Worm (Caenorhabditis elegans) whole organism, late embryonic: ENCODE data around the gene srxa-9.

Experiments used
- K02D7.2 ChIP-seq: sonication (generic microtip); optimal IDR thresholded peaks from 2 replicates; lab custom pipeline; 2017; ENCODE audit warnings: mild to moderate bottlenecking, missing genetic modification characterization, missing compliant biosample characterization
- K09A11.1 ChIP-seq: sonication (generic microtip); optimal IDR thresholded peaks from 2 replicates; lab custom pipeline; 2017; ENCODE audit warnings: antibody characterized with exemption, mild to moderate bottlenecking, missing genetic modification characterization, missing compliant biosample characterization; ENCODE audit not compliant: insufficient read depth
- T23F11.4 ChIP-seq: fragments of 200-800 bp; sonication (Bioruptor generic); optimal IDR thresholded peaks from 2 replicates; lab custom pipeline; 2018; ENCODE audit warnings: mild to moderate bottlenecking, missing genetic modification characterization, missing compliant biosample characterization
- ama-1 ChIP-seq: fragments of 150-350 bp; optimal IDR thresholded peaks from 2 replicates; lab custom pipeline; 2014
- ceh-18 ChIP-seq: sonication (generic microtip); optimal IDR thresholded peaks from 2 replicates; lab custom pipeline; 2016; ENCODE audit warnings: missing genetic modification characterization, missing compliant biosample characterization
- ceh-19 ChIP-seq: fragments of 200-800 bp; sonication (Bioruptor generic); optimal IDR thresholded peaks from 2 replicates; lab custom pipeline; 2018; ENCODE audit warnings: mild to moderate bottlenecking, missing genetic modification characterization, missing compliant biosample characterization
- ceh-2 ChIP-seq: sonication (generic microtip); optimal IDR thresholded peaks from 2 replicates; lab custom pipeline; 2016; ENCODE audit warnings: missing genotype, missing genetic modification characterization, missing compliant biosample characterization
- ceh-22 ChIP-seq: sonication (generic microtip); optimal IDR thresholded peaks from 2 replicates; lab custom pipeline; 2017; ENCODE audit warnings: missing biosample characterization, missing genetic modification characterization
- ceh-24 ChIP-seq: sonication (generic microtip); optimal IDR thresholded peaks from 2 replicates; lab custom pipeline; 2016; ENCODE audit warnings: mild to moderate bottlenecking, missing genetic modification characterization, missing compliant biosample characterization
- ceh-34 ChIP-seq: sonication (generic microtip); optimal IDR thresholded peaks from 2 replicates; lab custom pipeline; 2016; ENCODE audit warnings: mild to moderate bottlenecking, missing genetic modification characterization, missing compliant biosample characterization
- ceh-45 ChIP-seq: fragments of 200-800 bp; sonication (Bioruptor generic); IDR thresholded peaks from 2 replicates; pipeline ENCODE4 v1.3.6; 2022; ENCODE audit warnings: missing genetic modification reagents, missing genetic modification characterization, missing compliant biosample characterization
- ceh-48 ChIP-seq: sonication (generic microtip); optimal IDR thresholded peaks from 2 replicates; lab custom pipeline; 2016; ENCODE audit warnings: missing genetic modification characterization, inconsistent platforms, missing compliant biosample characterization
- che-1 ChIP-seq: sonication (generic microtip); optimal IDR thresholded peaks from 2 replicates; lab custom pipeline; 2016; ENCODE audit warnings: mild to moderate bottlenecking, missing genetic modification characterization, missing compliant biosample characterization
- dve-1 ChIP-seq: sonication (generic microtip); optimal IDR thresholded peaks from 2 replicates; lab custom pipeline; 2017; ENCODE audit warnings: antibody characterized with exemption, mild to moderate bottlenecking, missing genetic modification characterization, missing compliant biosample characterization
- elt-2 ChIP-seq: sonication (generic microtip); optimal IDR thresholded peaks from 2 replicates; lab custom pipeline; 2016; ENCODE audit warnings: missing genetic modification reagents, missing genetic modification characterization, missing compliant biosample characterization
- elt-4 ChIP-seq: sonication (generic microtip); optimal IDR thresholded peaks from 2 replicates; lab custom pipeline; 2016; ENCODE audit warnings: missing genetic modification characterization, missing compliant biosample characterization
- fax-1 ChIP-seq: sonication (generic microtip); optimal IDR thresholded peaks from 2 replicates; lab custom pipeline; 2016; ENCODE audit warnings: missing genotype, missing genetic modification characterization, missing compliant biosample characterization
- fkh-10 ChIP-seq: fragments of 150-350 bp; optimal IDR thresholded peaks from 2 replicates; lab custom pipeline; 2014; ENCODE audit warnings: missing biosample characterization, missing genetic modification reagents, missing genetic modification characterization
- fkh-6 ChIP-seq: sonication (generic microtip); optimal IDR thresholded peaks from 2 replicates; lab custom pipeline; 2016; ENCODE audit warnings: missing genetic modification characterization, missing compliant biosample characterization
- hlh-15 ChIP-seq: sonication (generic microtip); optimal IDR thresholded peaks from 2 replicates; lab custom pipeline; 2016; ENCODE audit warnings: missing genetic modification characterization, missing compliant biosample characterization
- hlh-30 ChIP-seq: sonication (generic microtip); optimal IDR thresholded peaks from 2 replicates; lab custom pipeline; 2017; ENCODE audit warnings: antibody characterized with exemption, missing genetic modification characterization, missing compliant biosample characterization; ENCODE audit not compliant: insufficient read depth
- hlh-6 ChIP-seq: sonication (generic microtip); optimal IDR thresholded peaks from 2 replicates; lab custom pipeline; 2016; ENCODE audit warnings: missing genotype, missing genetic modification characterization, missing compliant biosample characterization
- hlh-8 ChIP-seq: sonication (generic microtip); optimal IDR thresholded peaks from 2 replicates; lab custom pipeline; 2016; ENCODE audit warnings: missing genotype, missing genetic modification characterization, missing compliant biosample characterization
- lin-11 ChIP-seq: fragments of 200-800 bp; sonication (Bioruptor generic); optimal IDR thresholded peaks from 2 replicates; lab custom pipeline; 2018; ENCODE audit warnings: mild to moderate bottlenecking, missing genetic modification characterization, missing compliant biosample characterization
- nfya-1 ChIP-seq: sonication (generic microtip); optimal IDR thresholded peaks from 2 replicates; lab custom pipeline; 2017; ENCODE audit warnings: missing genetic modification characterization, mild to moderate bottlenecking, missing compliant biosample characterization, antibody characterized with exemption, moderate library complexity
- npax-4 ChIP-seq: sonication (generic microtip); optimal IDR thresholded peaks from 2 replicates; lab custom pipeline; 2016; ENCODE audit warnings: missing genetic modification characterization, missing compliant biosample characterization
- odd-2 ChIP-seq: sonication (generic microtip); optimal IDR thresholded peaks from 2 replicates; lab custom pipeline; 2017; ENCODE audit warnings: antibody characterized with exemption, mild to moderate bottlenecking, missing genetic modification characterization, missing compliant biosample characterization
- pat-9 ChIP-seq: fragments of 200-800 bp; sonication (Bioruptor generic); optimal IDR thresholded peaks from 2 replicates; lab custom pipeline; 2018; ENCODE audit warnings: mild to moderate bottlenecking, missing genetic modification characterization, moderate library complexity, missing compliant biosample characterization
- pax-1 ChIP-seq: fragments of 150-350 bp; optimal IDR thresholded peaks from 2 replicates; lab custom pipeline; 2014; ENCODE audit warnings: missing biosample characterization, missing genetic modification characterization
- pha-2 ChIP-seq: sonication (generic microtip); optimal IDR thresholded peaks from 2 replicates; lab custom pipeline; 2017; ENCODE audit warnings: mild to moderate bottlenecking, missing genetic modification characterization, missing compliant biosample characterization
- pha-4 ChIP-seq: fragments of 150-350 bp; optimal IDR thresholded peaks from 2 replicates; lab custom pipeline; 2018; ENCODE audit warnings: missing biosample characterization, missing genetic modification reagents, missing genetic modification characterization
- rnt-1 ChIP-seq: sonication (generic microtip); optimal IDR thresholded peaks from 2 replicates; lab custom pipeline; 2016; ENCODE audit warnings: missing genetic modification characterization, missing compliant biosample characterization
- sdc-2 ChIP-seq: sonication (generic microtip); optimal IDR thresholded peaks from 2 replicates; lab custom pipeline; 2016; ENCODE audit warnings: missing genotype, missing genetic modification characterization, missing compliant biosample characterization
- tbx-2 ChIP-seq: sonication (generic microtip); optimal IDR thresholded peaks from 2 replicates; lab custom pipeline; 2016; ENCODE audit warnings: missing genetic modification characterization, missing compliant biosample characterization
- unc-55 ChIP-seq: sonication (generic microtip); optimal IDR thresholded peaks from 2 replicates; lab custom pipeline; 2017; ENCODE audit warnings: missing biosample characterization, missing genetic modification reagents, missing genetic modification characterization
- ztf-16 ChIP-seq: sonication (generic microtip); optimal IDR thresholded peaks from 2 replicates; lab custom pipeline; 2017; ENCODE audit warnings: missing genetic modification characterization, missing compliant biosample characterization

Gene srxa-9

DNA sequence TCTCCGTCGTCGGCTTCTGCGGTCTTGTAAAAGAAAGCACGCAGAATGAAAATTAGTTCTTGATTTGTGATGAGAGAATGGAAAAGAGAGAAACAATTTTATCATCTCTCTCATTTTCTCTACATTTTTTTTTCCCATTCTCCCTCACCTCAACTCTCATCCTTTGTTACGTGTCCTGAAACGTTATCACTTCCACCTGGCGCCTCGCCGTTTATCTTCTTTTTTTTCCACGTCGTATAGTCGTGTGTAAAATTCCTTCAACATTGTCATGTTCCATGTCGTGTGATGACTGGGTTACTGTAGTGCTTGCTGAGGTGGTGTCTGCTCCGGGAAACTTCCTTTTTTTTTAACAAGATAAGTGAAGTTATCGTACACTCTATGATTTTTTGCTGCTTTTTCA is 32.7 kb downstream of the srxa-9 start:
- TF ChIP-seq hlh-6 (tag; lab: Kevin White, UChicago) (no peak), tbx-2 (tag; lab: Kevin White, UChicago) (no peak), elt-2 (tag; lab: Kevin White, UChicago) (no peak), hlh-15 (tag; lab: Kevin White, UChicago) (no peak), K09A11.1 (tag; lab: Kevin White, UChicago) (no peak), ztf-16 (tag; lab: Kevin White, UChicago) (no peak), fax-1 (tag; lab: Kevin White, UChicago) (no peak), dve-1 (tag; lab: Kevin White, UChicago) (no peak), ceh-24 (tag; lab: Kevin White, UChicago) (no peak), pha-2 (tag; lab: Kevin White, UChicago) (no peak), pax-1 (tag; lab: Kevin White, UChicago) (no peak), T23F11.4 (GFP tag; lab: Kevin White, UChicago) (no peak), sdc-2 (tag; lab: Kevin White, UChicago) (no peak), elt-4 (tag; lab: Kevin White, UChicago) (no peak)

DNA sequence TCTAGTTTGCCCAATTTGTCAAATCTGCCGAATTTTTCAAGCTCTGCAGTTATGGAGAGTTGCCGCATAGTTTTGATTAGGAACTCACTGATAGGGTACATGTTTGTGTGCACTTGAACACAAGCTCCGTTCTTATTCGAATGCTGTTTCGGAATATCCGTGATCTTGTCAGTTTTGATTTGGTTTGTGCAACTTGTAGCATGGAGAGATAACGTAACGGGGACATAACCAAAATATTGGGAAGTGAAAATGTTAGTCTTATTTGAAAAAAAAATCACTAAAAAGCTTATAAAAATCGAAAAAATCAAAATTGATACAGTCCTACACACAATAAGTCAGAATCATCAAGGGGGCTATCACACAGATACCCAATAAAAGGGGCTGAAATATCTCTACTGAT is 35.2 kb downstream of the srxa-9 start, which contains the start of gene Y7A5A.24:
TSS of gene Y7A5A.24 (minus strand) at position 101 of the 400 bp plus-strand sequence.
- TF ChIP-seq fkh-6 (tag; lab: Kevin White, UChicago) (no peak), lin-11 (tag; lab: Kevin White, UChicago) (no peak), dve-1 (tag; lab: Kevin White, UChicago) (no peak), ceh-19 (GFP tag; lab: Kevin White, UChicago) (no peak), rnt-1 (no peak), unc-55 (GFP tag; lab: Kevin White, UChicago) (no peak), ceh-18 (no peak), pat-9 (tag; lab: Kevin White, UChicago) (no peak), ceh-24 (tag; lab: Kevin White, UChicago) (no peak)

DNA sequence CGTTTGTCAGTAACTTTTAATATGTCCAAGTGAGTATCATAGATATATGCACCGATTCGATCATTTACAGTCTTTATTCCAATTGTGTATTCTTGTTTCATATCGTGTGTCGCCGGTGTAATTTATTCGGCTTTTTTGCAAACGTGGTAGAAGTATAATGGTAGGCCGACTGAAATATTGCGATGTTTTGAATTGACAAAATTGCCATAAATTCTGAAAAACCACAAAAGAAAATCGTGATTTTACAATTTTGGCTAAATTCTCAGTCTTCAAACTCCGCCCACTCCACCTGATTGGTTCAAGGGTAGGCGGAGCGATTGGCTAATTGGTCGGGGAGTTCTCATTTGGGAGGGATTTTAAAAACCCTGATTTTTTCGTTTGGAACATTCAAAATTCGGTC is 37.8 kb downstream of the srxa-9 start, which contains the start of gene Y7A5A.3:
TSS of gene Y7A5A.3 (minus strand) at position 101 of the 400 bp plus-strand sequence.
- TF ChIP-seq nfya-1 (tag; lab: Kevin White, UChicago): no peak
- TF ChIP-seq pat-9 (tag; lab: Kevin White, UChicago): no peak
- TF ChIP-seq che-1 (tag; lab: Kevin White, UChicago): no peak
- TF ChIP-seq hlh-30 (tag; lab: Kevin White, UChicago): no peak
- TF ChIP-seq ceh-22: no peak
- no peak for TF ChIP-seq ceh-48 (tag; lab: Kevin White, UChicago)
- TF ChIP-seq T23F11.4 (GFP tag; lab: Kevin White, UChicago): no peak
- TF ChIP-seq hlh-8: no peak
- no peak for TF ChIP-seq odd-2 (tag; lab: Kevin White, UChicago)
- no peak for TF ChIP-seq ceh-2 (tag; lab: Kevin White, UChicago)
- no peak for TF ChIP-seq K02D7.2 (tag; lab: Kevin White, UChicago)
- no peak for TF ChIP-seq tbx-2 (tag; lab: Kevin White, UChicago)
- TF ChIP-seq ama-1 (lab: Kevin White, UChicago): no peak
- no peak for TF ChIP-seq ceh-45 (GFP tag; lab: Robert Waterston, UW)

DNA sequence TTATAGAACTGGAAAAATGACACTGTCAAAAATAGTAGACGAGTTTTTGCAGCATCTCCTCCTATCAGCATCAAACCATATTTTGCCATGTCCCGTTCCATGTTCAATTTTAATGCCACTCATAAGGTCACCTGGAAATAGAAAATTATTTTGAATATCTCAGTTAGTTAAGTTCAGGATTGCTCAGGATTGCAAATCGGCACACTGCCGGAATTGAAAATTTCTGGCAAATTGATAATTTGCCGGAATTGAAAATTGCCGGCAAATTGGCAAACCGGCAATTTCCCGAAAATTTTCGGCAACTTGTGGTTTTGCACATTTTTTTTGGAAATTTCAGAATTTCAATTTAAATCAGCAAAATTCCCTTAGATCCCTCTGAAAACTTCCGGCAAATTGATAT is 39.9 kb downstream of the srxa-9 start, which contains the start of gene Y7A5A.5:
TSS of gene Y7A5A.5 (minus strand) at position 101 of the 400 bp plus-strand sequence.
- TF ChIP-seq ceh-34 (tag; lab: Kevin White, UChicago): no peak
- no peak for TF ChIP-seq ztf-16 (tag; lab: Kevin White, UChicago)
- no peak for TF ChIP-seq fax-1 (tag; lab: Kevin White, UChicago)
- no peak for TF ChIP-seq ceh-45 (GFP tag; lab: Robert Waterston, UW)
- no peak for TF ChIP-seq npax-4 (tag; lab: Kevin White, UChicago)
- no peak for TF ChIP-seq elt-4 (tag; lab: Kevin White, UChicago)
- TF ChIP-seq ceh-19 (GFP tag; lab: Kevin White, UChicago): no peak
- TF ChIP-seq pha-4 (tag; lab: Kevin White, UChicago): no peak
- no peak for TF ChIP-seq fkh-10 (GFP tag; lab: Kevin White, UChicago)
- TF ChIP-seq hlh-15 (tag; lab: Kevin White, UChicago): no peak
- no peak for TF ChIP-seq hlh-8
- no peak for TF ChIP-seq ceh-22
- TF ChIP-seq ceh-24 (tag; lab: Kevin White, UChicago): no peak
